Worm (Caenorhabditis elegans) whole organism, late embryonic: ENCODE data around the gene K01G12.3.

Source experiments
- C38D4.7 ChIP-seq: fragments of 200-800 bp; sonication (Bioruptor generic); optimal IDR thresholded peaks from 2 replicates; lab custom pipeline; 2018; ENCODE audit warnings: mild to moderate bottlenecking, missing genetic modification characterization, moderate library complexity, missing compliant biosample characterization
- K09A11.1 ChIP-seq: sonication (generic microtip); optimal IDR thresholded peaks from 2 replicates; lab custom pipeline; 2017; ENCODE audit warnings: antibody characterized with exemption, mild to moderate bottlenecking, missing genetic modification characterization, missing compliant biosample characterization; ENCODE audit not compliant: insufficient read depth
- ahr-1 ChIP-seq: sonication (generic microtip); optimal IDR thresholded peaks from 2 replicates; lab custom pipeline; 2016; ENCODE audit warnings: missing genetic modification characterization, missing compliant biosample characterization
- ceh-14 ChIP-seq: sonication (generic microtip); optimal IDR thresholded peaks from 2 replicates; lab custom pipeline; 2016; ENCODE audit warnings: missing genotype, missing genetic modification characterization, missing compliant biosample characterization
- ceh-22 ChIP-seq: sonication (generic microtip); optimal IDR thresholded peaks from 2 replicates; lab custom pipeline; 2017; ENCODE audit warnings: missing biosample characterization, missing genetic modification characterization
- ceh-24 ChIP-seq: sonication (generic microtip); optimal IDR thresholded peaks from 2 replicates; lab custom pipeline; 2016; ENCODE audit warnings: mild to moderate bottlenecking, missing genetic modification characterization, missing compliant biosample characterization
- ceh-31 ChIP-seq: sonication (generic microtip); optimal IDR thresholded peaks from 2 replicates; lab custom pipeline; 2016; ENCODE audit warnings: missing genetic modification characterization, missing compliant biosample characterization
- ceh-34 ChIP-seq: sonication (generic microtip); optimal IDR thresholded peaks from 2 replicates; lab custom pipeline; 2016; ENCODE audit warnings: mild to moderate bottlenecking, missing genetic modification characterization, missing compliant biosample characterization
- ceh-45 ChIP-seq: fragments of 200-800 bp; sonication (Bioruptor generic); IDR thresholded peaks from 2 replicates; pipeline ENCODE4 v1.3.6; 2022; ENCODE audit warnings: missing genetic modification reagents, missing genetic modification characterization, missing compliant biosample characterization
- ceh-9 ChIP-seq: sonication (generic microtip); optimal IDR thresholded peaks from 2 replicates; lab custom pipeline; 2016; ENCODE audit warnings: mild to moderate bottlenecking, missing genetic modification characterization, inconsistent platforms, missing compliant biosample characterization
- che-1 ChIP-seq: sonication (generic microtip); optimal IDR thresholded peaks from 2 replicates; lab custom pipeline; 2016; ENCODE audit warnings: mild to moderate bottlenecking, missing genetic modification characterization, missing compliant biosample characterization
- elt-2 ChIP-seq: sonication (generic microtip); optimal IDR thresholded peaks from 2 replicates; lab custom pipeline; 2016; ENCODE audit warnings: missing genetic modification reagents, missing genetic modification characterization, missing compliant biosample characterization
- eyg-1 ChIP-seq: sonication (generic microtip); optimal IDR thresholded peaks from 2 replicates; lab custom pipeline; 2016; ENCODE audit warnings: missing genotype, missing genetic modification characterization, missing compliant biosample characterization
- fkh-10 ChIP-seq: fragments of 150-350 bp; optimal IDR thresholded peaks from 2 replicates; lab custom pipeline; 2014; ENCODE audit warnings: missing biosample characterization, missing genetic modification reagents, missing genetic modification characterization
- fkh-6 ChIP-seq: sonication (generic microtip); optimal IDR thresholded peaks from 2 replicates; lab custom pipeline; 2016; ENCODE audit warnings: missing genetic modification characterization, missing compliant biosample characterization
- gmeb-2 ChIP-seq: sonication (generic microtip); optimal IDR thresholded peaks from 2 replicates; lab custom pipeline; 2016; ENCODE audit warnings: missing genetic modification characterization, inconsistent platforms, missing compliant biosample characterization
- hlh-13 ChIP-seq: fragments of 200-800 bp; sonication (Bioruptor generic); optimal IDR thresholded peaks from 2 replicates; lab custom pipeline; 2018; ENCODE audit warnings: mild to moderate bottlenecking, missing genetic modification characterization, missing compliant biosample characterization
- hlh-15 ChIP-seq: sonication (generic microtip); optimal IDR thresholded peaks from 2 replicates; lab custom pipeline; 2016; ENCODE audit warnings: missing genetic modification characterization, missing compliant biosample characterization
- hlh-8 ChIP-seq: sonication (generic microtip); optimal IDR thresholded peaks from 2 replicates; lab custom pipeline; 2016; ENCODE audit warnings: missing genotype, missing genetic modification characterization, missing compliant biosample characterization
- lim-6 ChIP-seq: sonication (generic microtip); optimal IDR thresholded peaks from 2 replicates; lab custom pipeline; 2016; ENCODE audit warnings: missing genetic modification characterization, missing compliant biosample characterization
- madf-2 ChIP-seq: sonication (generic microtip); optimal IDR thresholded peaks from 2 replicates; lab custom pipeline; 2017; ENCODE audit warnings: missing genetic modification characterization, missing compliant biosample characterization
- mec-3 ChIP-seq: sonication (generic microtip); optimal IDR thresholded peaks from 2 replicates; lab custom pipeline; 2016; ENCODE audit warnings: borderline replicate concordance, missing genetic modification characterization, missing compliant biosample characterization
- nfya-1 ChIP-seq: sonication (generic microtip); optimal IDR thresholded peaks from 2 replicates; lab custom pipeline; 2017; ENCODE audit warnings: missing genetic modification characterization, mild to moderate bottlenecking, missing compliant biosample characterization, antibody characterized with exemption, moderate library complexity
- nhr-232 ChIP-seq: sonication (generic microtip); optimal IDR thresholded peaks from 2 replicates; lab custom pipeline; 2016; ENCODE audit warnings: missing genetic modification characterization, missing compliant biosample characterization
- npax-4 ChIP-seq: sonication (generic microtip); optimal IDR thresholded peaks from 2 replicates; lab custom pipeline; 2016; ENCODE audit warnings: missing genetic modification characterization, missing compliant biosample characterization
- pag-3 ChIP-seq: sonication (generic microtip); optimal IDR thresholded peaks from 2 replicates; lab custom pipeline; 2016; ENCODE audit warnings: missing compliant biosample characterization, missing genetic modification characterization, borderline replicate concordance
- pat-9 ChIP-seq: fragments of 200-800 bp; sonication (Bioruptor generic); optimal IDR thresholded peaks from 2 replicates; lab custom pipeline; 2018; ENCODE audit warnings: mild to moderate bottlenecking, missing genetic modification characterization, moderate library complexity, missing compliant biosample characterization
- pax-1 ChIP-seq: fragments of 150-350 bp; optimal IDR thresholded peaks from 2 replicates; lab custom pipeline; 2014; ENCODE audit warnings: missing biosample characterization, missing genetic modification characterization
- pha-2 ChIP-seq: sonication (generic microtip); optimal IDR thresholded peaks from 2 replicates; lab custom pipeline; 2017; ENCODE audit warnings: mild to moderate bottlenecking, missing genetic modification characterization, missing compliant biosample characterization
- pha-4 ChIP-seq: fragments of 150-350 bp; optimal IDR thresholded peaks from 2 replicates; lab custom pipeline; 2018; ENCODE audit warnings: missing biosample characterization, missing genetic modification reagents, missing genetic modification characterization
- pqm-1 ChIP-seq: sonication (generic microtip); optimal IDR thresholded peaks from 2 replicates; lab custom pipeline; 2016; ENCODE audit warnings: missing genetic modification characterization, missing compliant biosample characterization
- pros-1 ChIP-seq: fragments of 150-350 bp; optimal IDR thresholded peaks from 2 replicates; lab custom pipeline; 2014; ENCODE audit warnings: missing biosample characterization, missing genetic modification reagents, missing genetic modification characterization
- rnt-1 ChIP-seq: sonication (generic microtip); optimal IDR thresholded peaks from 2 replicates; lab custom pipeline; 2016; ENCODE audit warnings: missing genetic modification characterization, missing compliant biosample characterization
- sdc-2 ChIP-seq: sonication (generic microtip); optimal IDR thresholded peaks from 2 replicates; lab custom pipeline; 2016; ENCODE audit warnings: missing genotype, missing genetic modification characterization, missing compliant biosample characterization
- syd-9 ChIP-seq: sonication (generic microtip); optimal IDR thresholded peaks from 2 replicates; lab custom pipeline; 2016; ENCODE audit warnings: mild to moderate bottlenecking, missing genetic modification characterization, moderate library complexity, missing compliant biosample characterization
- tbx-2 ChIP-seq: sonication (generic microtip); optimal IDR thresholded peaks from 2 replicates; lab custom pipeline; 2016; ENCODE audit warnings: missing genetic modification characterization, missing compliant biosample characterization
- ttx-3 ChIP-seq: sonication (generic microtip); optimal IDR thresholded peaks from 2 replicates; lab custom pipeline; 2016; ENCODE audit warnings: missing genetic modification reagents, missing genetic modification characterization, missing compliant biosample characterization
- unc-3 ChIP-seq, 2 experiments: fragments of 200-800 bp in 1 of 2; sonication (Bioruptor generic) in 1 of 2; sonication (generic microtip) in 1 of 2; conservative IDR thresholded peaks in 1 of 2; optimal IDR thresholded peaks in 1 of 2; 2 replicates each; pipeline versions ENCODE4 v1.3.6 to Lab custom; 2016 to 2022; ENCODE audit warnings: missing compliant biosample characterization in 2 of 2, missing genetic modification characterization in 2 of 2, missing genetic modification reagents in 1 of 2
- ztf-16 ChIP-seq: sonication (generic microtip); optimal IDR thresholded peaks from 2 replicates; lab custom pipeline; 2017; ENCODE audit warnings: missing genetic modification characterization, missing compliant biosample characterization

The K01G12.3 gene

DNA sequence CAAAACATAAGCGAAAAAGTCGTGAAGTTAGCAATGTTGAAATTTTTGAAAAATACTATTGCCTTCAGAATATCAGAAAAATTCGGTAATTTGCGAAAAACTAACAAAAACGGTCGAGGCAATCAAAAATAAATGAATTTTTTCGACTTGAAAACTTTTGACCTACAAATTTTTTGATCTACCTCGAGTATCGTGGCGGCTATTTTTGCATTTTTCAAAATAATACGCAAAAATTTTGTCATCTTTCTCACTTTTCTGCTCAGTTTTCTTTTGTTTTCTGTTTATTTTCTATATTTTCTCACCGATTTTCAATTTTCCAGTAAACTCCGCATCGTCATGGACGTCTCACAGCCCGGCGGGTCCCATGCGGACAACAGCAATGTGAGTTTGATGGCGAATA, 22.5 kb downstream of the K01G12.3 start:
- TF ChIP-seq pat-9 (tag; lab: Kevin White, UChicago) (no peak), lim-6 (tag; lab: Kevin White, UChicago) (no peak), tbx-2 (tag; lab: Kevin White, UChicago) (no peak)

DNA sequence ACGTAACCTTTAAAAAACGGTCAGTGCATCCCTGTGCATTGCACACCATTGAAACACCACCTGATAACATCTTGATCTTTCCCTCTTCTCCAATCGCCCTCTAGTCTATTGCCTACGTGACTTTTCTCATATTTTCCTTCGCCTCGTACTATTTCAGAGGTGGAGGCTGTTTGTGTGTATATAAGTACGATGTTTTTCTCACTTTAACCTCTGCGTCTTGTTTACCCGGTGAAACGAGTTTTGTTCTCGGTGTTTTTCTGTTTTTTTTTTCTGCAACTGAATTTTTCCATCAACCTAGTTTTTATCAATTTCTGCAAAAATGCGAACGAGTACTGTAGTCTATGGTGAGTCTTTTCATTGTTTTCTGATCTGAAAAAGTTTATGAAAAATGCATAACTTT, 26.4 kb downstream of the K01G12.3 start, which contains the start of gene sqrd-1:
Gene sqrd-1, plus strand, starts transcription at position 158 of the 400 bp plus-strand sequence.
- TF ChIP-seq pros-1 (tag; lab: Kevin White, UChicago): no peak
- peak; percentile 34 for TF ChIP-seq elt-2 (tag; lab: Kevin White, UChicago)

DNA sequence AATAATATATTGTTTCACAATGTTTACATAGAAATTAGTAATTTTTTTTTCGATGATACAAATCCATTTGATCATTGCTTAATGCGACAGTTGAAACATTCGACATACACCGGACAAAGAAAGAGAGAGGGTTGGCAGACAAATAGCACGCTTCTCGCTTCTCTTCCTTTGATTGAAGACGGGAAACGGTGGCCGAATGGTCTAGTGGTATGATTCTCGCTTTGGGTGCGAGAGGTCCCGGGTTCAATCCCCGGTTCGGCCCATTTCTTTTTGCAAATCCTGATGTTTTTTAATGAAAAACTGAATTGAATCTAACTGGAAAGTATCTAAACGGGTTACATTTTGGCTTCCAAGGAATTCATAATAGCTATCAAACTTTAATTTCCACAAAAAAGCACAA, 31.6 kb downstream of the K01G12.3 start:
- peak; percentile 23 for TF ChIP-seq tbx-2 (tag; lab: Kevin White, UChicago)
- TF ChIP-seq hlh-15 (tag; lab: Kevin White, UChicago): peak; percentile 15
- no peak for TF ChIP-seq ttx-3 (tag; lab: Kevin White, UChicago)
- TF ChIP-seq ceh-9 (tag; lab: Kevin White, UChicago): no peak
- no peak for TF ChIP-seq ceh-22 (tag; lab: Kevin White, UChicago)
- TF ChIP-seq unc-3 (GFP tag; conservative IDR thresholded peaks at IDR 0.05; lab: Robert Waterston, UW): no peak
- TF ChIP-seq unc-3 (tag; optimal IDR thresholded peaks at IDR 0.05; lab: Kevin White, UChicago): no peak
- TF ChIP-seq gmeb-2 (tag; lab: Kevin White, UChicago): peak; percentile 36
- peak; percentile 1 for TF ChIP-seq C38D4.7 (GFP tag; lab: Kevin White, UChicago)
- no peak for TF ChIP-seq eyg-1
- no peak for TF ChIP-seq pat-9 (tag; lab: Kevin White, UChicago)
- peak; percentile 4 for TF ChIP-seq nfya-1 (tag; lab: Kevin White, UChicago)
- no peak for TF ChIP-seq ceh-24 (tag; lab: Kevin White, UChicago)
- no peak for TF ChIP-seq ceh-31 (tag; lab: Kevin White, UChicago)
- peak; percentile 0 for TF ChIP-seq elt-2 (tag; lab: Kevin White, UChicago)
- TF ChIP-seq ceh-34 (tag; lab: Kevin White, UChicago): no peak
- peak; percentile 11 for TF ChIP-seq nhr-232 (tag; lab: Kevin White, UChicago)
- TF ChIP-seq sdc-2 (tag; lab: Kevin White, UChicago): no peak
- TF ChIP-seq hlh-8 (tag; lab: Kevin White, UChicago): no peak
- no peak for TF ChIP-seq pag-3 (tag; lab: Kevin White, UChicago)
- no peak for TF ChIP-seq rnt-1 (tag; lab: Kevin White, UChicago)
- TF ChIP-seq pqm-1 (tag; lab: Kevin White, UChicago): no peak
- peak; percentile 30 for TF ChIP-seq K09A11.1
- 0 out of 2 replicates have a peak, but pooled peaks have one; percentile 21 for TF ChIP-seq ceh-45 (GFP tag; lab: Robert Waterston, UW)
- TF ChIP-seq syd-9 (tag; lab: Kevin White, UChicago): peak; percentile 3
- no peak for TF ChIP-seq npax-4 (tag; lab: Kevin White, UChicago)
- no peak for TF ChIP-seq fkh-10 (GFP tag; lab: Kevin White, UChicago)
- no peak for TF ChIP-seq pha-2
- TF ChIP-seq pax-1 (tag; lab: Kevin White, UChicago): no peak
- TF ChIP-seq che-1 (tag; lab: Kevin White, UChicago): peak; percentile 17
- peak; percentile 2 for TF ChIP-seq hlh-13 (GFP tag; lab: Kevin White, UChicago)
- no peak for TF ChIP-seq madf-2 (tag; lab: Kevin White, UChicago)
- no peak for TF ChIP-seq ahr-1 (tag; lab: Kevin White, UChicago)
- TF ChIP-seq, all 69 proteins: peak for 12

DNA sequence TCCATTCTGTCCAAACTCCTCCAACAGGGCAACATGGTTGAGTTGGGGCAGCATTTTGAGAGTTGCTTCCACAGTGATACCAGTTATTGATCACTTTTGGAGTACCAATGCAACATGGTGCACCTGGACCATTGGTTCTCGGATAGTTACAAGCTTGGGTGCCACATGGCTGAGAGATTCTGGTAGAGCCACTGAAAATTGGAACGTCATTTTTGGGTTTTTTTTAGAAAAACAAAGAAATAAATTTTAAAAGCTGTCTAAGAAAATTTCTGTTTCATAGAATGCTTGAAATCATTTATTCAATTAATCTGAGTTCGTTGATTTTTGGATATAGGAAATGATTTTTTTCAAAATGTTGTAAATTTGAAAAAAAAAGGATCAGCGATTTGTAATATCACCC, 33.8 kb downstream of the K01G12.3 start:
- TF ChIP-seq ztf-16: no peak
- no peak for TF ChIP-seq pag-3 (tag; lab: Kevin White, UChicago)
- TF ChIP-seq pha-4 (tag; lab: Kevin White, UChicago): no peak
- TF ChIP-seq ceh-34 (tag; lab: Kevin White, UChicago): no peak
- TF ChIP-seq ceh-14 (tag; lab: Kevin White, UChicago): no peak
- no peak for TF ChIP-seq C38D4.7 (GFP tag; lab: Kevin White, UChicago)
- TF ChIP-seq unc-3 (GFP tag; conservative IDR thresholded peaks at IDR 0.05; lab: Robert Waterston, UW): no peak
- no peak for TF ChIP-seq unc-3 (tag; optimal IDR thresholded peaks at IDR 0.05; lab: Kevin White, UChicago)
- no peak for TF ChIP-seq lim-6 (tag; lab: Kevin White, UChicago)
- TF ChIP-seq elt-2 (tag; lab: Kevin White, UChicago): no peak
- no peak for TF ChIP-seq che-1 (tag; lab: Kevin White, UChicago)
- TF ChIP-seq mec-3: no peak
- TF ChIP-seq fkh-6 (tag; lab: Kevin White, UChicago): no peak
- TF ChIP-seq, all 69 proteins: peak for 0
